Fruit fly (Drosophila melanogaster): ENCODE results near the gene CG14106.

- no peak for TF ChIP-seq B-H2 (GFP tag; optimal IDR thresholded peaks at IDR 0.05)
- no peak for TF ChIP-seq Trl (optimal IDR thresholded peaks at IDR 0.05)
- TF ChIP-seq Trl (GFP tag; optimal IDR thresholded peaks at IDR 0.05), result no peak
- no peak for TF ChIP-seq lab (GFP tag; optimal IDR thresholded peaks at IDR 0.05)
These were observed at the start of gene CG14106 for dm6 chr3L:13425571-13425970.
